Fruit fly (Drosophila melanogaster): ENCODE measurements around the gene jumu.
A peak's percentile ranks its signal among the peaks of the same experiment; 100 is the strongest.

jumu gene

DNA sequence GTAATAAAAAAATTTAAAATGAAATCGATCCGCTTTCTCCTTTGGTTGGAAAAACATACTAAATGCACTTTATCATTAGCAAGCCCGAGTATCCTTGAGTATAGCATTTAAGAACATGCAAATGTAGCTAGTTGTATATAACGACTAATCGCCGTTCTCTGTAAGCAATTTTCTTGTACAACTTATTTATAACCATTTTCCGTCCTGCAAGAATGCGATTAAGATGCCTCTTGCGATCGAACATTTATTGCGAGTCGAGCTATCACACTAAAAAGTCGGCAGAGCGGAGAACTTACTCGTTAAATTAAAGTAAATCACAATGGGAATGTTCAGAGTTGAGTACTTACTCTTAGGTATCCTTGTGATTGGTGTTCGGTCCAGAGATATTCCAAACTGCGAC lies 50.8 kb downstream of the jumu start, which contains the start of gene mthl11:
Gene mthl11, plus strand, starts transcription at position 301 of the 400 bp plus-strand sequence.
- no peak for TF ChIP-seq Mnt (GFP tag; optimal IDR thresholded peaks at IDR 0.05)
- TF ChIP-seq toe (GFP tag; optimal IDR thresholded peaks at IDR 0.05) = no peak
- no peak for TF ChIP-seq CG12768 (GFP tag; optimal IDR thresholded peaks at IDR 0.05)
- TF ChIP-seq Clk (GFP tag; optimal IDR thresholded peaks at IDR 0.05) = no peak

DNA sequence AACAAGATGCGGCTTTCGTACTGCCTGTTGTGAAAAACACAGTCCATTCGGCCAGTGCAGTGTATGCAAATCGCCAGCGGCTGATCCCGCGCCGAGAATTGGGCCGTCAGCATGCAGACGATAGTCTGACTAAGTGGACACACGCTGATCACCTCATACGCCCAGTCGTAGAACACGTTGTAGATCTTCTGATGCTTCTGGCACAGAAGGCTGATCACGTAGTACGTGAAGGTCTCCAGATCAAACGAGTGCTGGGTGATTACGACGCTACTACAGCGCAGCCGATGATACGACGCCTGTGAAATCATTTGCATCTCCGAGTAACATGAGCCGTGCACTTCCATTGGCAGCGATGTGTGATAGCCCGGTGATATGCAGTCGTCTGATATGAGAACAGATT lies 54.0 kb downstream of the jumu start:
- TF ChIP-seq CG7101 (tag; optimal IDR thresholded peaks at IDR 0.05) (no peak), cic (GFP tag; optimal IDR thresholded peaks at IDR 0.05) (peak; percentile 64), Mnt (GFP tag; optimal IDR thresholded peaks at IDR 0.05) (no peak), ovo (GFP tag; optimal IDR thresholded peaks at IDR 0.05) (no peak)

- TF ChIP-seq CG7101 (tag; optimal IDR thresholded peaks at IDR 0.05) (peak; percentile 25), kay (GFP tag; ENCODE audit: borderline replicate concordance) (no peak), bab1 (GFP tag; optimal IDR thresholded peaks at IDR 0.05) (peak; percentile 51)
These were observed 57.1 kb downstream of the jumu start, which contains the start of gene CG6325 for dm6 chr3R:10407066-10407465. TSS of gene CG6325 (minus strand) at chr3R:10407285.

- TF ChIP-seq tj (GFP tag; optimal IDR thresholded peaks at IDR 0.05) (peak; percentile 100), CG7045 (GFP tag; optimal IDR thresholded peaks at IDR 0.05) (no peak)
These were observed 57.7 kb downstream of the jumu start for dm6 chr3R:10407658-10408057.

Data from whole organism, adult.